Worm (Caenorhabditis elegans): ENCODE data around the gene idpp-4.

ce11 chrII:10279561-10279960 is 41.7 kb upstream of the idpp-4 start, which contains the start of gene ZK971.1:
- TF ChIP-seq egl-43 (GFP tag; IDR thresholded peaks at IDR 0.05) (no peak), lin-15B (tag; optimal IDR thresholded peaks at IDR 0.05) (no peak), unc-62 (GFP tag; optimal IDR thresholded peaks at IDR 0.05 in 1 of 2) (no peak), unc-62 (tag; optimal IDR thresholded peaks at IDR 0.05) (no peak), egl-27 (tag; optimal IDR thresholded peaks at IDR 0.05) (no peak), zip-11 (GFP tag; IDR thresholded peaks at IDR 0.05) (no peak)

Measured in whole organism, L4 larva.